Worm (Caenorhabditis elegans) whole organism, L4 larva: ENCODE data around the gene his-24.
A peak's percentile ranks its signal among the peaks of the same experiment; 100 is the strongest.

ENCODE experiments used
- D1046.2 ChIP-seq: fragments of 200-800 bp; sonication (Bioruptor generic); IDR thresholded peaks from 2 replicates; pipeline ENCODE4 v1.3.6; 2022; ENCODE audit warnings: missing genetic modification characterization, missing compliant biosample characterization
- F10B5.3 ChIP-seq: sonication (generic microtip); optimal IDR thresholded peaks from 2 replicates; lab custom pipeline; 2016; ENCODE audit warnings: mild to moderate bottlenecking, missing genetic modification characterization, missing compliant biosample characterization
- R02D3.7 ChIP-seq: fragments of 150-350 bp; sonication (generic microtip); optimal IDR thresholded peaks from 3 replicates; lab custom pipeline; 2014; ENCODE audit warnings: missing biosample characterization, missing genetic modification characterization
- Y48G9A.11 ChIP-seq: fragments of 200-800 bp; sonication (Bioruptor generic); IDR thresholded peaks from 2 replicates; pipeline ENCODE4 v1.3.6; 2022; ENCODE audit warnings: missing genetic modification reagents, missing genetic modification characterization, missing compliant biosample characterization
- Y75B8A.6 ChIP-seq: fragments of 200-800 bp; sonication (Bioruptor generic); IDR thresholded peaks from 2 replicates; pipeline ENCODE4 v1.3.6; 2022; ENCODE audit warnings: missing genetic modification reagents, missing genetic modification characterization, missing compliant biosample characterization
- ZK337.2 ChIP-seq: fragments of 200-800 bp; sonication (Bioruptor generic); IDR thresholded peaks from 2 replicates; pipeline ENCODE4 v1.3.6; 2022; ENCODE audit warnings: missing genetic modification reagents, missing genetic modification characterization, missing compliant biosample characterization
- ZK546.5 ChIP-seq, 2 experiments: sonication (generic microtip); optimal IDR thresholded peaks; 2 replicates each; lab custom pipeline; 2017; ENCODE audit warnings: missing biosample characterization in 2 of 2, missing genetic modification characterization in 2 of 2
- aha-1 ChIP-seq: fragments of 150-350 bp; peaks from one replicate; lab custom pipeline; 2014; ENCODE audit warnings: missing biosample characterization, missing genetic modification characterization
- attf-4 ChIP-seq: sonication (generic microtip); optimal IDR thresholded peaks from 3 replicates; lab custom pipeline; 2017; ENCODE audit warnings: missing biosample characterization, missing genetic modification characterization
- ceh-28 ChIP-seq: fragments of 150-350 bp; optimal IDR thresholded peaks from 2 replicates; lab custom pipeline; 2014; ENCODE audit warnings: missing biosample characterization, missing genetic modification reagents, missing genetic modification characterization
- ceh-44 ChIP-seq: fragments of 200-800 bp; sonication (Bioruptor generic); IDR thresholded peaks from 2 replicates; pipeline ENCODE4 v1.3.6; 2022; ENCODE audit warnings: missing genetic modification reagents, missing genetic modification characterization, missing compliant biosample characterization
- ceh-62 ChIP-seq: sonication (generic microtip); optimal IDR thresholded peaks from 2 replicates; lab custom pipeline; 2017; ENCODE audit warnings: missing biosample characterization, missing genetic modification characterization
- ces-1 ChIP-seq: fragments of 150-350 bp; sonication (generic microtip); optimal IDR thresholded peaks from 4 replicates; lab custom pipeline; 2014; ENCODE audit warnings: missing biosample characterization, missing genetic modification reagents, missing genetic modification characterization
- ctbp-1 ChIP-seq: fragments of 200-800 bp; sonication (Bioruptor generic); IDR thresholded peaks from 2 replicates; pipeline ENCODE4 v1.3.6; 2022; ENCODE audit warnings: missing genetic modification reagents, missing genetic modification characterization, missing compliant biosample characterization
- daf-16 ChIP-seq, 3 experiments: sonication (generic microtip); optimal IDR thresholded peaks; 2 replicates each; lab custom pipeline; 2016 to 2017; ENCODE audit warnings: missing genetic modification characterization in 3 of 3, missing genetic modification reagents in 3 of 3, mild to moderate bottlenecking in 2 of 3, missing compliant biosample characterization in 2 of 3, missing biosample characterization in 1 of 3, moderate library complexity in 1 of 3
- daf-19 ChIP-seq: fragments of 200-800 bp; sonication (Bioruptor generic); conservative IDR thresholded peaks from 2 replicates; pipeline ENCODE4 v1.3.6; 2022; ENCODE audit warnings: missing genetic modification characterization, missing compliant biosample characterization
- dmd-8 ChIP-seq: fragments of 200-800 bp; sonication (Bioruptor generic); IDR thresholded peaks from 2 replicates; pipeline ENCODE4 v1.3.6; 2022; ENCODE audit warnings: missing genetic modification characterization, missing compliant biosample characterization
- dmd-9 ChIP-seq: fragments of 200-800 bp; sonication (Bioruptor generic); IDR thresholded peaks from 2 replicates; pipeline ENCODE4 v1.3.6; 2022; ENCODE audit warnings: missing genetic modification reagents, missing genetic modification characterization, missing compliant biosample characterization
- duxl-1 ChIP-seq: sonication (generic microtip); optimal IDR thresholded peaks from 2 replicates; lab custom pipeline; 2016; ENCODE audit warnings: mild to moderate bottlenecking, missing genetic modification characterization, moderate library complexity, missing compliant biosample characterization; ENCODE audit not compliant: poor library complexity
- egl-27 ChIP-seq: sonication (generic microtip); optimal IDR thresholded peaks from 3 replicates; lab custom pipeline; 2017; ENCODE audit warnings: missing biosample characterization, missing genetic modification reagents, missing genetic modification characterization
- fkh-10 ChIP-seq: fragments of 150-350 bp; optimal IDR thresholded peaks from 2 replicates; lab custom pipeline; 2014; ENCODE audit warnings: missing biosample characterization, missing genetic modification reagents, missing genetic modification characterization
- fos-1 ChIP-seq: fragments of 150-350 bp; optimal IDR thresholded peaks from 2 replicates; lab custom pipeline; 2014; ENCODE audit warnings: missing biosample characterization, missing genetic modification characterization
- gei-8 ChIP-seq: fragments of 200-800 bp; sonication (Bioruptor generic); optimal IDR thresholded peaks from 2 replicates; lab custom pipeline; 2018; ENCODE audit warnings: mild to moderate bottlenecking, missing genetic modification characterization, missing compliant biosample characterization
- hlh-30 ChIP-seq: sonication (generic microtip); optimal IDR thresholded peaks from 2 replicates; lab custom pipeline; 2017; ENCODE audit warnings: antibody characterized with exemption, mild to moderate bottlenecking, missing genetic modification characterization, missing compliant biosample characterization; ENCODE audit not compliant: insufficient read depth
- hmg-1.1 ChIP-seq: fragments of 200-800 bp; sonication (Bioruptor generic); IDR thresholded peaks from 2 replicates; pipeline ENCODE4 v1.3.6; 2022; ENCODE audit warnings: missing genetic modification reagents, missing genetic modification characterization, missing compliant biosample characterization
- jun-1 ChIP-seq: fragments of 150-350 bp; optimal IDR thresholded peaks from 2 replicates; lab custom pipeline; 2014; ENCODE audit warnings: missing biosample characterization, missing genetic modification reagents, missing genetic modification characterization
- lin-13 ChIP-seq: fragments of 150-350 bp; optimal IDR thresholded peaks from 2 replicates; lab custom pipeline; 2014; ENCODE audit warnings: missing biosample characterization, missing genetic modification reagents, missing genetic modification characterization
- lin-29 ChIP-seq: fragments of 200-800 bp; sonication (Bioruptor generic); IDR thresholded peaks from 2 replicates; pipeline ENCODE4 v1.3.6; 2022; ENCODE audit warnings: missing genetic modification reagents, missing genetic modification characterization, missing compliant biosample characterization
- lin-38 ChIP-seq: fragments of 200-800 bp; sonication (Bioruptor generic); IDR thresholded peaks from 2 replicates; pipeline ENCODE4 v1.3.6; 2022; ENCODE audit warnings: missing genetic modification reagents, missing genetic modification characterization, missing compliant biosample characterization
- lir-3 ChIP-seq: sonication (generic microtip); optimal IDR thresholded peaks from 2 replicates; lab custom pipeline; 2016; ENCODE audit warnings: mild to moderate bottlenecking, missing genetic modification characterization, missing compliant biosample characterization
- lsy-2 ChIP-seq, 2 experiments: fragments of 150-350 bp in 1 of 2; sonication (generic microtip) in 1 of 2; optimal IDR thresholded peaks; 2 replicates each; lab custom pipeline; 2014 to 2017; ENCODE audit warnings: missing biosample characterization in 2 of 2, missing genetic modification characterization in 2 of 2
- mdt-29 ChIP-seq: fragments of 200-800 bp; sonication (Bioruptor generic); IDR thresholded peaks from 2 replicates; pipeline ENCODE4 v1.3.6; 2022; ENCODE audit warnings: missing genetic modification reagents, missing genetic modification characterization, missing compliant biosample characterization
- mep-1 ChIP-seq: fragments of 150-350 bp; sonication (generic microtip); optimal IDR thresholded peaks from 3 replicates; lab custom pipeline; 2014; ENCODE audit warnings: missing biosample characterization, missing genetic modification characterization
- mes-2 ChIP-seq: sonication (generic microtip); optimal IDR thresholded peaks from 2 replicates; lab custom pipeline; 2016; ENCODE audit warnings: missing genotype, mild to moderate bottlenecking, missing genetic modification characterization, missing compliant biosample characterization; ENCODE audit not compliant: poor library complexity, severe bottlenecking
- nhr-10 ChIP-seq: fragments of 150-350 bp; optimal IDR thresholded peaks from 2 replicates; lab custom pipeline; 2014; ENCODE audit warnings: missing biosample characterization, missing genetic modification characterization
- nhr-111 ChIP-seq: fragments of 200-800 bp; sonication (Bioruptor generic); optimal IDR thresholded peaks from 2 replicates; lab custom pipeline; 2018; ENCODE audit warnings: mild to moderate bottlenecking, missing genetic modification characterization, missing compliant biosample characterization
- nhr-28 ChIP-seq: fragments of 150-350 bp; optimal IDR thresholded peaks from 2 replicates; lab custom pipeline; 2014; ENCODE audit warnings: missing biosample characterization, missing genetic modification characterization
- pha-4 ChIP-seq, 2 experiments: fragments of 150-350 bp in 1 of 2; fragments of 200-800 bp in 1 of 2; sonication (Bioruptor generic) in 1 of 2; IDR thresholded peaks in 1 of 2; optimal IDR thresholded peaks in 1 of 2; 2 replicates each; pipeline versions ENCODE4 v1.3.6 to Lab custom; 2014 to 2022; ENCODE audit warnings: missing genetic modification characterization in 2 of 2, missing genetic modification reagents in 2 of 2, missing biosample characterization in 1 of 2, missing compliant biosample characterization in 1 of 2
- php-3 ChIP-seq: fragments of 200-800 bp; sonication (Bioruptor generic); IDR thresholded peaks from 2 replicates; pipeline ENCODE4 v1.3.6; 2022; ENCODE audit warnings: missing genetic modification reagents, missing genetic modification characterization, missing compliant biosample characterization
- pqm-1 ChIP-seq: sonication (generic microtip); optimal IDR thresholded peaks from 2 replicates; lab custom pipeline; 2017; ENCODE audit warnings: missing biosample characterization, missing genetic modification characterization
- saeg-2 ChIP-seq: fragments of 200-800 bp; sonication (Bioruptor generic); IDR thresholded peaks from 2 replicates; pipeline ENCODE4 v1.3.6; 2022; ENCODE audit warnings: missing genetic modification reagents, missing genetic modification characterization, missing compliant biosample characterization
- skn-1 ChIP-seq: fragments of 150-350 bp; optimal IDR thresholded peaks from 2 replicates; lab custom pipeline; 2014; ENCODE audit warnings: missing biosample characterization, missing genetic modification characterization
- snpc-4 ChIP-seq: fragments of 150-350 bp; optimal IDR thresholded peaks from 2 replicates; lab custom pipeline; 2014; ENCODE audit warnings: missing biosample characterization, missing genetic modification characterization
- tag-97 ChIP-seq: fragments of 200-800 bp; sonication (Bioruptor generic); IDR thresholded peaks from 2 replicates; pipeline ENCODE4 v1.3.6; 2022; ENCODE audit warnings: missing genetic modification characterization, missing compliant biosample characterization
- unc-130 ChIP-seq: sonication (generic microtip); optimal IDR thresholded peaks from 2 replicates; lab custom pipeline; 2016; ENCODE audit warnings: missing genetic modification reagents, missing genetic modification characterization, missing compliant biosample characterization
- zag-1 ChIP-seq: fragments of 150-350 bp; optimal IDR thresholded peaks from 2 replicates; lab custom pipeline; 2014; ENCODE audit warnings: missing biosample characterization, missing genetic modification characterization
- zfp-2 ChIP-seq: sonication (generic microtip); optimal IDR thresholded peaks from 2 replicates; lab custom pipeline; 2016; ENCODE audit warnings: mild to moderate bottlenecking, missing genetic modification characterization, missing compliant biosample characterization
- zfp-3 ChIP-seq: fragments of 200-800 bp; sonication (Bioruptor generic); conservative IDR thresholded peaks from 2 replicates; pipeline ENCODE4 v1.3.6; 2022; ENCODE audit warnings: missing genetic modification reagents, missing genetic modification characterization, missing compliant biosample characterization
- zip-11 ChIP-seq: fragments of 200-800 bp; sonication (Bioruptor generic); IDR thresholded peaks from 2 replicates; pipeline ENCODE4 v1.3.6; 2022; ENCODE audit warnings: missing genetic modification characterization, missing compliant biosample characterization
- zip-2 ChIP-seq: fragments of 150-350 bp; optimal IDR thresholded peaks from 2 replicates; lab custom pipeline; 2014; ENCODE audit warnings: missing biosample characterization, missing genetic modification characterization
- ztf-11 ChIP-seq: fragments of 150-350 bp; optimal IDR thresholded peaks from 2 replicates; lab custom pipeline; 2014; ENCODE audit warnings: missing biosample characterization, missing genetic modification characterization
- ztf-7 ChIP-seq: fragments of 150-350 bp; optimal IDR thresholded peaks from 2 replicates; lab custom pipeline; 2014; ENCODE audit warnings: missing biosample characterization, missing genetic modification characterization

his-24 gene

ce11 chrX:14477338-14477737 is 12.6 kb upstream of the his-24 start (continued):
- TF ChIP-seq php-3 (GFP tag; lab: Robert Waterston, UW) = no peak
- no peak for TF ChIP-seq zfp-2 (tag; lab: Kevin White, UChicago)
- no peak for TF ChIP-seq saeg-2 (GFP tag; lab: Robert Waterston, UW)
- peak; percentile 57; the same call in 1 of the 2 replicates for TF ChIP-seq mdt-29
- peak; percentile 76 for TF ChIP-seq snpc-4
- no peak for TF ChIP-seq ceh-28 (tag; lab: Kevin White, UChicago)
- TF ChIP-seq skn-1 (tag; lab: Kevin White, UChicago) = no peak
- no peak for TF ChIP-seq hlh-30 (tag; lab: Kevin White, UChicago)
- TF ChIP-seq egl-27 (tag; lab: Kevin White, UChicago) = no peak
- no peak for TF ChIP-seq nhr-28 (tag; lab: Kevin White, UChicago)
- no peak for TF ChIP-seq zfp-3 (GFP tag; lab: Robert Waterston, UW)
- peak; percentile 68; the same call in 1 of the 2 replicates for TF ChIP-seq dmd-8 (GFP tag; lab: Robert Waterston, UW)
- TF ChIP-seq ctbp-1 = no peak
- no peak for TF ChIP-seq dmd-9 (GFP tag; lab: Robert Waterston, UW)
- TF ChIP-seq lsy-2 (tag; optimal IDR thresholded peaks at IDR 0.05; lab: Kevin White, UChicago) = no peak
- TF ChIP-seq fos-1 (tag; lab: Kevin White, UChicago) = no peak
- no peak for TF ChIP-seq daf-19
- no peak for TF ChIP-seq fkh-10 (GFP tag; lab: Kevin White, UChicago)
- TF ChIP-seq gei-8 (GFP tag; lab: Kevin White, UChicago) = no peak
- 0 out of 2 replicates have a peak, but pooled peaks have one; percentile 20 for TF ChIP-seq ceh-44 (GFP tag; lab: Robert Waterston, UW)
- TF ChIP-seq ztf-7 (tag; lab: Kevin White, UChicago) = no peak
- TF ChIP-seq attf-4 (tag; lab: Kevin White, UChicago) = no peak
- no peak for TF ChIP-seq ces-1 (GFP tag; lab: Kevin White, UChicago)
- no peak for TF ChIP-seq daf-16 (GFP tag; optimal IDR thresholded peaks at IDR 0.05; lab: Kevin White, UChicago)
- TF ChIP-seq daf-16 (tag; optimal IDR thresholded peaks at IDR 0.05; lab: Kevin White, UChicago) = peak; percentile 30
- no peak for TF ChIP-seq lir-3 (tag; lab: Kevin White, UChicago)
- no peak for TF ChIP-seq R02D3.7 (tag; lab: Kevin White, UChicago)
- TF ChIP-seq lin-29 (GFP tag; lab: Robert Waterston, UW) = no peak
- no peak for TF ChIP-seq Y75B8A.6 (GFP tag; lab: Robert Waterston, UW)
- no peak for TF ChIP-seq nhr-10 (tag; lab: Kevin White, UChicago)
- TF ChIP-seq zip-11 (GFP tag; lab: Robert Waterston, UW) = no peak
- no peak; the same call in 1 of the 2 replicates for TF ChIP-seq lin-38 (GFP tag; lab: Robert Waterston, UW)
- no peak for TF ChIP-seq D1046.2 (GFP tag; lab: Robert Waterston, UW)
- no peak for TF ChIP-seq unc-130 (GFP tag; lab: Kevin White, UChicago)
- TF ChIP-seq tag-97 (GFP tag; lab: Robert Waterston, UW) = no peak
- TF ChIP-seq aha-1 (tag; lab: Kevin White, UChicago) = no peak
- no peak for TF ChIP-seq ZK546.5 (tag; optimal IDR thresholded peaks at IDR 0.05; lab: Kevin White, UChicago)
- TF ChIP-seq hmg-1.1 (GFP tag; lab: Robert Waterston, UW) = peak; percentile 47; the same call in 1 of the 2 replicates
- no peak for TF ChIP-seq zag-1 (tag; lab: Kevin White, UChicago)
- no peak for TF ChIP-seq pqm-1 (tag; lab: Kevin White, UChicago)
- no peak for TF ChIP-seq ztf-11 (tag; lab: Kevin White, UChicago)
- TF ChIP-seq zip-2 (tag; lab: Kevin White, UChicago) = no peak
- no peak for TF ChIP-seq nhr-111 (GFP tag; lab: Kevin White, UChicago)
- TF ChIP-seq ZK337.2 (GFP tag; lab: Robert Waterston, UW) = no peak
- TF ChIP-seq lin-13 (GFP tag; lab: Kevin White, UChicago) = no peak
- TF ChIP-seq ceh-62 (tag; lab: Kevin White, UChicago) = no peak
- TF ChIP-seq mep-1 (tag; lab: Kevin White, UChicago) = no peak
- TF ChIP-seq pha-4 (GFP tag; IDR thresholded peaks at IDR 0.05; lab: Robert Waterston, UW) = no peak
- TF ChIP-seq pha-4 (tag; optimal IDR thresholded peaks at IDR 0.05; lab: Kevin White, UChicago) = no peak
- no peak for TF ChIP-seq duxl-1 (tag; lab: Kevin White, UChicago)
- no peak for TF ChIP-seq Y48G9A.11
- TF ChIP-seq F10B5.3 = no peak
- TF ChIP-seq mes-2 (tag; lab: Kevin White, UChicago) = no peak
- TF ChIP-seq jun-1 (tag; lab: Kevin White, UChicago) = no peak
